Worm (Caenorhabditis elegans) whole organism, young adult: ENCODE data around the gene str-139.

Source experiments
- B0035.1 ChIP-seq: sonication (generic microtip); optimal IDR thresholded peaks from 2 replicates; lab custom pipeline; 2016; ENCODE audit warnings: missing genetic modification characterization, mild to moderate bottlenecking, missing compliant biosample characterization, missing genotype, missing genetic modification reagents
- B0261.1 ChIP-seq: sonication (generic microtip); optimal IDR thresholded peaks from 2 replicates; lab custom pipeline; 2016; ENCODE audit warnings: mild to moderate bottlenecking, missing genetic modification characterization, moderate library complexity, missing compliant biosample characterization
- B0336.3 ChIP-seq: fragments of 200-800 bp; sonication (Bioruptor generic); IDR thresholded peaks from 2 replicates; pipeline ENCODE4 v1.3.6; 2022; ENCODE audit warnings: missing genetic modification characterization, missing compliant biosample characterization
- C17E4.6 ChIP-seq: fragments of 200-800 bp; sonication (Bioruptor generic); IDR thresholded peaks from 2 replicates; pipeline ENCODE4 v1.3.6; 2022; ENCODE audit warnings: missing genetic modification reagents, missing genetic modification characterization, missing compliant biosample characterization
- F37B4.10 ChIP-seq: fragments of 200-800 bp; sonication (Bioruptor generic); IDR thresholded peaks from 2 replicates; pipeline ENCODE4 v1.3.6; 2022; ENCODE audit warnings: missing genetic modification characterization, missing compliant biosample characterization
- Y56A3A.18 ChIP-seq: fragments of 200-800 bp; sonication (Bioruptor generic); IDR thresholded peaks from 2 replicates; pipeline ENCODE4 v1.3.6; 2022; ENCODE audit warnings: missing genetic modification reagents, missing genetic modification characterization, missing compliant biosample characterization
- ZK185.1 ChIP-seq: sonication (generic microtip); optimal IDR thresholded peaks from 2 replicates; lab custom pipeline; 2016; ENCODE audit warnings: mild to moderate bottlenecking, missing genetic modification characterization, missing compliant biosample characterization; ENCODE audit not compliant: poor library complexity, severe bottlenecking
- aptf-2 ChIP-seq: fragments of 200-800 bp; sonication (Bioruptor generic); conservative IDR thresholded peaks from 2 replicates; pipeline ENCODE4 v1.3.6; 2022; ENCODE audit warnings: missing genetic modification reagents, missing genetic modification characterization, missing compliant biosample characterization
- cebp-1 ChIP-seq, 2 experiments: fragments of 200-800 bp in 1 of 2; sonication (Bioruptor generic) in 1 of 2; sonication (generic microtip) in 1 of 2; IDR thresholded peaks in 1 of 2; optimal IDR thresholded peaks in 1 of 2; 2 replicates each; pipeline versions ENCODE4 v1.3.6 to Lab custom; 2017 to 2022; ENCODE audit warnings: missing compliant biosample characterization in 2 of 2, missing genetic modification characterization in 2 of 2, mild to moderate bottlenecking in 1 of 2, missing genetic modification reagents in 1 of 2, moderate library complexity in 1 of 2
- ceh-91 ChIP-seq: fragments of 200-800 bp; sonication (Bioruptor generic); IDR thresholded peaks from 2 replicates; pipeline ENCODE4 v1.3.6; 2022; ENCODE audit warnings: missing genetic modification reagents, missing genetic modification characterization, missing compliant biosample characterization
- chd-7 ChIP-seq: sonication (generic microtip); optimal IDR thresholded peaks from 2 replicates; lab custom pipeline; 2016; ENCODE audit warnings: mild to moderate bottlenecking, missing genetic modification characterization, moderate library complexity, missing compliant biosample characterization
- die-1 ChIP-seq: sonication (generic microtip); optimal IDR thresholded peaks from 2 replicates; lab custom pipeline; 2016; ENCODE audit warnings: missing genotype, mild to moderate bottlenecking, missing genetic modification characterization, missing compliant biosample characterization
- dox-1 ChIP-seq: fragments of 200-800 bp; sonication (Bioruptor generic); IDR thresholded peaks from 2 replicates; pipeline ENCODE4 v1.3.6; 2022; ENCODE audit warnings: missing genetic modification reagents, missing genetic modification characterization, missing compliant biosample characterization
- dpff-1 ChIP-seq: sonication (generic microtip); optimal IDR thresholded peaks from 2 replicates; lab custom pipeline; 2017; ENCODE audit warnings: mild to moderate bottlenecking, missing genetic modification characterization, missing compliant biosample characterization
- egl-18 ChIP-seq: fragments of 200-800 bp; sonication (Bioruptor generic); IDR thresholded peaks from 2 replicates; pipeline ENCODE4 v1.3.6; 2022; ENCODE audit warnings: missing genetic modification reagents, missing genetic modification characterization, missing compliant biosample characterization
- gei-17 ChIP-seq: fragments of 200-800 bp; sonication (Bioruptor generic); optimal IDR thresholded peaks from 2 replicates; lab custom pipeline; 2018; ENCODE audit warnings: mild to moderate bottlenecking, missing genetic modification characterization, missing compliant biosample characterization
- hlh-26 ChIP-seq: fragments of 200-800 bp; sonication (Bioruptor generic); conservative IDR thresholded peaks from 2 replicates; pipeline ENCODE4 v1.3.6; 2022; ENCODE audit warnings: missing genetic modification reagents, missing genetic modification characterization, missing compliant biosample characterization
- hmg-1.2 ChIP-seq: fragments of 200-800 bp; sonication (Bioruptor generic); IDR thresholded peaks from 2 replicates; pipeline ENCODE4 v1.3.6; 2022; ENCODE audit warnings: missing genetic modification reagents, missing genetic modification characterization, missing compliant biosample characterization
- let-526 ChIP-seq: fragments of 200-800 bp; sonication (Bioruptor generic); IDR thresholded peaks from 2 replicates; pipeline ENCODE4 v1.3.6; 2022; ENCODE audit warnings: missing genetic modification reagents, missing genetic modification characterization, missing compliant biosample characterization
- lir-1 ChIP-seq: fragments of 200-800 bp; sonication (Bioruptor generic); conservative IDR thresholded peaks from 2 replicates; pipeline ENCODE4 v1.3.6; 2022; ENCODE audit warnings: missing genetic modification reagents, missing genetic modification characterization, missing compliant biosample characterization
- lsl-1 ChIP-seq: fragments of 200-800 bp; sonication (Bioruptor generic); optimal IDR thresholded peaks from 2 replicates; lab custom pipeline; 2018; ENCODE audit warnings: mild to moderate bottlenecking, missing genetic modification characterization, moderate library complexity, missing compliant biosample characterization
- nhr-179 ChIP-seq: sonication (generic microtip); optimal IDR thresholded peaks from 2 replicates; lab custom pipeline; 2016; ENCODE audit warnings: mild to moderate bottlenecking, missing genetic modification characterization, missing compliant biosample characterization
- nhr-80 ChIP-seq: sonication (generic microtip); optimal IDR thresholded peaks from 2 replicates; lab custom pipeline; 2016; ENCODE audit warnings: missing genetic modification characterization, missing compliant biosample characterization
- sdz-38 ChIP-seq: sonication (generic microtip); optimal IDR thresholded peaks from 2 replicates; lab custom pipeline; 2016; ENCODE audit warnings: missing genotype, missing genetic modification characterization, missing compliant biosample characterization
- sptf-2 ChIP-seq: fragments of 200-800 bp; sonication (Bioruptor generic); optimal IDR thresholded peaks from 2 replicates; lab custom pipeline; 2018; ENCODE audit warnings: mild to moderate bottlenecking, missing genetic modification characterization, missing compliant biosample characterization
- tbx-9 ChIP-seq: sonication (generic microtip); optimal IDR thresholded peaks from 2 replicates; lab custom pipeline; 2016; ENCODE audit warnings: borderline replicate concordance, missing genetic modification characterization, inconsistent platforms, missing compliant biosample characterization
- ztf-18 ChIP-seq: sonication (generic microtip); optimal IDR thresholded peaks from 2 replicates; lab custom pipeline; 2016; ENCODE audit warnings: missing genotype, mild to moderate bottlenecking, missing genetic modification characterization, missing compliant biosample characterization
- ztf-22 ChIP-seq: fragments of 200-800 bp; sonication (Bioruptor generic); optimal IDR thresholded peaks from 2 replicates; lab custom pipeline; 2018; ENCODE audit warnings: mild to moderate bottlenecking, missing genetic modification characterization, moderate library complexity, missing compliant biosample characterization
- ztf-26 ChIP-seq: sonication (generic microtip); optimal IDR thresholded peaks from 2 replicates; lab custom pipeline; 2017; ENCODE audit warnings: missing genetic modification characterization, missing compliant biosample characterization
- ztf-28 ChIP-seq: fragments of 200-800 bp; sonication (Bioruptor generic); IDR thresholded peaks from 2 replicates; pipeline ENCODE4 v1.3.6; 2022; ENCODE audit warnings: missing genetic modification reagents, missing genetic modification characterization, missing compliant biosample characterization

Gene str-139

DNA sequence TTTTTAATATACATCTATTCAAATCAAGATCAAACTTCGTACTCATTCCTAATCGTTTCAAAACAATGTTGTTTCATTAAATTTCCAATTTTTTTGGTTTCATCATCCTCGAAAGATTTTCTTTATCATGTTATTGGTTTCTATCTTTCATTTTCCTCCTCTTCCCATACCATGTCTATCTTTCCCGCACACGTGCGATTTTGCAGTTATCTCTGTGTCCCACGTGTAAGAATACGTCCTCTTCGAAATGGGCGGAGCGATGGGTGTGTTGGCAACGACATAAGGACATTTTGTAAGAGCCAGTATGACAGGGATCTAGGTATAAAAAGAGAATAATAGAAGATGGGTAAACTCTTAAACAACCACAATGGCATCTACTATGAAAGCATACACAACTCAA, 35.6 kb downstream of the str-139 start, which contains the start of gene F43H9.4 (continued):
- TF ChIP-seq ztf-28 (GFP tag; lab: Robert Waterston, UW) (no peak), sdz-38 (no peak), B0261.1 (tag; lab: Kevin White, UChicago) (no peak), Y56A3A.18 (GFP tag; lab: Robert Waterston, UW) (no peak), let-526 (GFP tag; lab: Robert Waterston, UW) (no peak), egl-18 (GFP tag; lab: Robert Waterston, UW) (no peak), ztf-26 (tag; lab: Kevin White, UChicago) (peak; percentile 9), B0336.3 (no peak), die-1 (tag; lab: Kevin White, UChicago) (no peak), ZK185.1 (tag; lab: Kevin White, UChicago) (no peak), B0035.1 (tag; lab: Kevin White, UChicago) (no peak)

DNA sequence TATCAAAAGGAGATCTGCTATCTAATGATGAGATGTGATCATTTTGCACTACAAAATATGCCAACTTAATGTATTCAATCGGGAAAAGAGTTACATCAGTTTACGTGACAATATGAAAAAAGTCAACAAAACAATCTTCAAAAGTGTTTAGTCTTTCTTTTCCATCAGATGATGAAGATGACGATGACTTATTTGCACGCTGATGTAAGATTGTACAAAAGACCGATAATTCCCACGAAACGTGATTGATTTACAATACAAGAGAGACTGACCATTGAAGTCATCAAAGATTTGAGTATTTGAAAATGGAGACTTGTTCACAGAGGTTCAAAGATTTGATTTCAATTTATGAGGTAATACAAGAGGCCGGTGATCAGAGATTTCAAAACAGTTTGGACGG, 36.7 kb downstream of the str-139 start:
- no peak for TF ChIP-seq lir-1 (GFP tag; lab: Robert Waterston, UW)
- no peak for TF ChIP-seq ztf-22 (GFP tag; lab: Kevin White, UChicago)
- no peak for TF ChIP-seq chd-7 (tag; lab: Kevin White, UChicago)

DNA sequence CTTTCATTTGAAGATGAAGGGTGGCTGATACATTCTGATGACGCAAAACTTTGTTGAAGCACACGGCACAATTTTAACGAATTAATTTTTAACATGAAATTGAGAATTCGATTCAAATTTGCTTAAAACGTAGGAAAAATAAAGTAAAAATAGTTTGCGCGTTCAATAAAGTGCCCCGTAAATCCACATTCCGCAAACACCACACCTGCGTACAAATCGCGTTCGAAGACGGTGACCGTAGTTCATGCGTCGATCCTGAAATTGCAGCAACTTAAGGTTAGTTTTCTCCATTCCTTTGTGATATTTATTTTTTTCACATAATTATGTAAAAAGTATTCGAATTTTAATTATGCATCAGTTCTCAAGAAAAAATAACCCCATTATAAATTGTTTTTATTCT, 37.2 kb downstream of the str-139 start, which contains the start of gene F43H9.3:
Gene F43H9.3, minus strand, starts transcription at position 189 of the 400 bp plus-strand sequence.
- TF ChIP-seq lsl-1 (peak; percentile 27), B0261.1 (tag; lab: Kevin White, UChicago) (no peak)
- TF ChIP-seq, all 124 proteins: peak for 1

ce11 chrV:8022040-8022439, 39.9 kb downstream of the str-139 start, which contains the start of gene ech-3:
Gene ech-3, plus strand, starts transcription at chrV:8022217.
- TF ChIP-seq hmg-1.2 (GFP tag; lab: Robert Waterston, UW), result peak; percentile 30; the same call in 1 of the 2 replicates
- TF ChIP-seq nhr-179 (tag; lab: Kevin White, UChicago), result no peak
- TF ChIP-seq F37B4.10 (GFP tag; lab: Robert Waterston, UW), result no peak
- no peak for TF ChIP-seq ztf-18
- no peak for TF ChIP-seq gei-17 (GFP tag; lab: Kevin White, UChicago)
- TF ChIP-seq hlh-26, result no peak
- no peak for TF ChIP-seq ztf-26 (tag; lab: Kevin White, UChicago)
- TF ChIP-seq, all 124 proteins: peak for 1

- TF ChIP-seq C17E4.6 (no peak), nhr-80 (peak; percentile 60)
Observed at ce11 chrV:8019783-8020182, 42.2 kb downstream of the str-139 start.

DNA sequence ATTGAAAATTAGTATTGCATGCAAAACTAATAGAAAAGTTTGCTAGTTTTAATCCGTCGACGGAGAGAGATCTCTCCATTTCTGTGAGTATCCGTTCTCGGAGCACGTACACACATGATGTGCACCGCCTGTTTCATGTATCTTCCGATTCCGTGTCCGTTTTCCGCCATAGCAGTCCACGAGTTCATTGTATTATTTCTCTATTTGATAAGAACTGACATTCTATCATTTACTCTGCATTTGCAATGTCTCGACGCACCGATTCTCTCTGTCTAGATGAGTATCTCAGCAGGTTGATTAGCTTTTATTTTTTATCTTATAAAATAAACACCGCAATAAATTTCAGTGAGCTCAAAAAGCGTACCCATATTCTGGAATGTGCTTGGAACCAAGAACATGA, 43.1 kb downstream of the str-139 start:
- TF ChIP-seq dox-1 (GFP tag; lab: Robert Waterston, UW), result no peak
- no peak for TF ChIP-seq dpff-1 (tag; lab: Kevin White, UChicago)
- no peak for TF ChIP-seq aptf-2 (GFP tag; lab: Robert Waterston, UW)
- no peak for TF ChIP-seq sptf-2 (GFP tag; lab: Kevin White, UChicago)
- peak; percentile 57 for TF ChIP-seq nhr-80
- TF ChIP-seq cebp-1 (GFP tag; IDR thresholded peaks at IDR 0.05; lab: Robert Waterston, UW), result no peak
- TF ChIP-seq cebp-1 (tag; optimal IDR thresholded peaks at IDR 0.05; lab: Kevin White, UChicago), result no peak
- TF ChIP-seq tbx-9 (tag; lab: Kevin White, UChicago), result no peak
- no peak for TF ChIP-seq hmg-1.2 (GFP tag; lab: Robert Waterston, UW)
- no peak for TF ChIP-seq ceh-91
